Fruit fly (Drosophila melanogaster): ENCODE data around the gene rod.

Gene rod

DNA sequence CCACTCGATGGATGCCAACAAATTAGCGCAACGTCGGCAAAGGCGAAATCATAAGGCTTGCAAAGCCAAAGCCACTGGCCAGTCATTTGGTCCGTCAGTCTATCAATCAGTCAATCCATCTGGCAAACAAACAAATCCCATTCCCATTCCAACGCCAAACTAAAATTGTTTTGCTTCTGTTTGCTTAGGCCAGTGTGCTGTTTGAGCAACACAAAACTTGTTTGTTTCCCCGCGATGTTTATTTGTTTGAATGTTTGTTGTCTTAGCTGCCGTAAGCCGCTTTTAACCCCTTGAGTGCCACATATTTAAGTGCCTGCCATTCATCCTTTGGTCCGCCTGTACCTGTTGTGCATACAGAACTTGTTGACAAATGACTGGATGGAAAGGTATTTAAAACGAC is 29.8 kb upstream of the rod start (continued):
- TF ChIP-seq CG10462 (GFP tag; optimal IDR thresholded peaks at IDR 0.05), result peak; percentile 53
- TF ChIP-seq TFAM (GFP tag; optimal IDR thresholded peaks at IDR 0.05), result peak; percentile 75
- peak; percentile 53 for TF ChIP-seq CG1529 (GFP tag; optimal IDR thresholded peaks at IDR 0.05)
- no peak for TF ChIP-seq CG13123 (GFP tag; optimal IDR thresholded peaks at IDR 0.05)
- TF ChIP-seq oc (tag; optimal IDR thresholded peaks at IDR 0.05), result peak; percentile 85
- no peak for TF ChIP-seq Trl (optimal IDR thresholded peaks at IDR 0.05)
- peak; percentile 51 for TF ChIP-seq Trl (GFP tag; optimal IDR thresholded peaks at IDR 0.05)
- peak; percentile 50 for TF ChIP-seq Atf-2 (GFP tag; optimal IDR thresholded peaks at IDR 0.05)
- no peak for TF ChIP-seq CG31365 (tag; optimal IDR thresholded peaks at IDR 0.05)
- TF ChIP-seq CG42726 (GFP tag; IDR thresholded peaks at IDR 0.05; ENCODE audit: partially characterized antibody), result no peak
- peak; percentile 44 for TF ChIP-seq CG4820 (GFP tag; optimal IDR thresholded peaks at IDR 0.05)
- TF ChIP-seq CrebB (tag; optimal IDR thresholded peaks at IDR 0.05), result peak; percentile 70
- TF ChIP-seq CG17612 (GFP tag; IDR thresholded peaks at IDR 0.05), result no peak
- peak; percentile 63 for TF ChIP-seq Mes4 (GFP tag; optimal IDR thresholded peaks at IDR 0.05)
- peak; percentile 83 for TF ChIP-seq CG10209 (GFP tag; optimal IDR thresholded peaks at IDR 0.05)
- peak; percentile 34 for TF ChIP-seq CG18599 (GFP tag; optimal IDR thresholded peaks at IDR 0.05)
- peak; percentile 18 for TF ChIP-seq CG9797 (GFP tag; optimal IDR thresholded peaks at IDR 0.05)
- TF ChIP-seq nau (GFP tag; optimal IDR thresholded peaks at IDR 0.05), result peak; percentile 61
- TF ChIP-seq chn (GFP tag; optimal IDR thresholded peaks at IDR 0.05), result no peak
- no peak for TF ChIP-seq Dip2 (GFP tag; IDR thresholded peaks at IDR 0.05)
- TF ChIP-seq hkb (optimal IDR thresholded peaks at IDR 0.05), result no peak
- TF ChIP-seq hkb (GFP tag; IDR thresholded peaks at IDR 0.05), result peak; percentile 32; the same call in 1 of the 2 replicates
- peak; percentile 92 for TF ChIP-seq CG6813 (GFP tag; optimal IDR thresholded peaks at IDR 0.05)
- peak; percentile 69 for TF ChIP-seq trem (tag; optimal IDR thresholded peaks at IDR 0.05)
- no peak for TF ChIP-seq gfzf (GFP tag; optimal IDR thresholded peaks at IDR 0.05)
- no peak for TF ChIP-seq scrt (GFP tag; optimal IDR thresholded peaks at IDR 0.05)
- peak; percentile 58 for TF ChIP-seq nerfin-1 (tag; optimal IDR thresholded peaks at IDR 0.05)
- peak; percentile 80 for TF ChIP-seq CG8359 (GFP tag; optimal IDR thresholded peaks at IDR 0.05; ENCODE audit: borderline replicate concordance)
- peak; percentile 31 for TF ChIP-seq grau (tag; optimal IDR thresholded peaks at IDR 0.05)
- 0 out of 2 replicates have a peak, but pooled peaks have one; percentile 46 for TF ChIP-seq sim (GFP tag; IDR thresholded peaks at IDR 0.05)
- TF ChIP-seq CG17385 (GFP tag; optimal IDR thresholded peaks at IDR 0.05), result peak; percentile 21
- peak; percentile 28 for TF ChIP-seq Hsf (GFP tag; optimal IDR thresholded peaks at IDR 0.05)
- peak; percentile 38 for TF ChIP-seq Sox102F (GFP tag; optimal IDR thresholded peaks at IDR 0.05)
- peak; percentile 68; the same call in 2 of the 3 replicates for TF ChIP-seq z (GFP tag; IDR thresholded peaks at IDR 0.05)
- TF ChIP-seq cwo (GFP tag; optimal IDR thresholded peaks at IDR 0.05), result no peak
- peak; percentile 77 for TF ChIP-seq CG8924 (tag; optimal IDR thresholded peaks at IDR 0.05)
- TF ChIP-seq fd102C (GFP tag; optimal IDR thresholded peaks at IDR 0.05), result peak; percentile 99
- TF ChIP-seq CG12744 (GFP tag; optimal IDR thresholded peaks at IDR 0.05), result peak; percentile 29
- TF ChIP-seq bsh (GFP tag; optimal IDR thresholded peaks at IDR 0.05), result peak in 1 of 2 experiments; percentile 68
- peak; percentile 39 for TF ChIP-seq dm (GFP tag; optimal IDR thresholded peaks at IDR 0.05)
- TF ChIP-seq CG11696 (GFP tag; IDR thresholded peaks at IDR 0.05), result no peak
- TF ChIP-seq CG8478 (optimal IDR thresholded peaks at IDR 0.05), result no peak
- peak; percentile 71 for TF ChIP-seq gem (tag; optimal IDR thresholded peaks at IDR 0.05)
- peak; percentile 76 for TF ChIP-seq CG3407 (GFP tag; optimal IDR thresholded peaks at IDR 0.05)
- TF ChIP-seq CG11398 (GFP tag; optimal IDR thresholded peaks at IDR 0.05), result peak; percentile 76
- peak; percentile 2 for TF ChIP-seq CG10431 (GFP tag; optimal IDR thresholded peaks at IDR 0.05)
- TF ChIP-seq CG10274 (GFP tag; optimal IDR thresholded peaks at IDR 0.05), result no peak
- peak; percentile 63; the same call in 2 of the 3 replicates for TF ChIP-seq so (GFP tag; IDR thresholded peaks at IDR 0.05)
- peak; percentile 97 for TF ChIP-seq ac (GFP tag; optimal IDR thresholded peaks at IDR 0.05)
- no peak for TF ChIP-seq nerfin-2 (GFP tag; IDR thresholded peaks at IDR 0.05; ENCODE audit: partially characterized antibody)

Data from whole organism, embryonic.